Worm (Caenorhabditis elegans): ENCODE results near the gene Y116F11A.1.

DNA sequence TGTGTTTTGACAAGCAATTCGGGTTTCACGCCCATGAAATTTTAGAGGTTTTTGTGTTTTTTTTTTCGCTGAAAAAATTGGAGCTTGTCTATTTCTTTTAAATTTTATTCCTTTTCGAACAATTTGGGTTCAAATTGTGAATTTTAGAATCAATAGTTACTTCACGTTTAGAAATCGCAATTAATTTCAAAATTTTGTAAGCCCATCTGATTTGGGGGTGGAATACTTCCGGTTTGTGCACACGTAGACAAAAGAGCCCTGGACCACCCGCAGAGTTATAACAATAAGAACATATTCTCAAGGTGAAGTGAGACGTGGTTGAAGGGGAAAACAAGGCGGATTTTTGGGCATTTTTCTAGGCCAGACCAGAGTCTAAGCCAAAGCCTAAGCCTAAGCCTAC lies 11.1 kb upstream of the Y116F11A.1 start, which contains the start of gene Y116F11A.6:
- no peak for TF ChIP-seq nhr-11 (tag; optimal IDR thresholded peaks at IDR 0.05)
- no peak for TF ChIP-seq jun-1 (tag; optimal IDR thresholded peaks at IDR 0.05)
- TF ChIP-seq R02D3.7 (tag; optimal IDR thresholded peaks at IDR 0.05): no peak
- no peak for TF ChIP-seq pha-4 (tag; optimal IDR thresholded peaks at IDR 0.05)
- TF ChIP-seq mml-1 (tag; optimal IDR thresholded peaks at IDR 0.05): no peak
